Worm (Caenorhabditis elegans) whole organism, L4 larva: ENCODE results near the gene clec-40.

ENCODE experiments used
- Y75B8A.6 ChIP-seq: fragments of 200-800 bp; sonication (Bioruptor generic); IDR thresholded peaks from 2 replicates; pipeline ENCODE4 v1.3.6; 2022; ENCODE audit warnings: missing genetic modification reagents, missing genetic modification characterization, missing compliant biosample characterization
- ZK546.5 ChIP-seq, 2 experiments: sonication (generic microtip); optimal IDR thresholded peaks; 2 replicates each; lab custom pipeline; 2017; ENCODE audit warnings: missing biosample characterization in 2 of 2, missing genetic modification characterization in 2 of 2
- aly-2 ChIP-seq: sonication (generic microtip); optimal IDR thresholded peaks from 2 replicates; lab custom pipeline; 2018; ENCODE audit warnings: missing biosample characterization, missing genetic modification characterization
- ama-1 ChIP-seq: fragments of 150-350 bp; optimal IDR thresholded peaks from 2 replicates; lab custom pipeline; 2014; ENCODE audit warnings: inconsistent platforms, mixed read lengths
- ceh-28 ChIP-seq: fragments of 150-350 bp; optimal IDR thresholded peaks from 2 replicates; lab custom pipeline; 2014; ENCODE audit warnings: missing biosample characterization, missing genetic modification reagents, missing genetic modification characterization
- ceh-32 ChIP-seq: sonication (generic microtip); optimal IDR thresholded peaks from 2 replicates; lab custom pipeline; 2016; ENCODE audit warnings: mild to moderate bottlenecking, missing genetic modification characterization, missing compliant biosample characterization; ENCODE audit not compliant: poor library complexity
- ceh-82 ChIP-seq: sonication (generic microtip); optimal IDR thresholded peaks from 2 replicates; lab custom pipeline; 2017; ENCODE audit warnings: missing biosample characterization, missing genetic modification characterization
- daf-19 ChIP-seq: fragments of 200-800 bp; sonication (Bioruptor generic); conservative IDR thresholded peaks from 2 replicates; pipeline ENCODE4 v1.3.6; 2022; ENCODE audit warnings: missing genetic modification characterization, missing compliant biosample characterization
- daf-8 ChIP-seq: fragments of 200-800 bp; sonication (Bioruptor generic); IDR thresholded peaks from 2 replicates; pipeline ENCODE4 v1.3.6; 2022; ENCODE audit warnings: missing genetic modification characterization, missing compliant biosample characterization
- dmd-8 ChIP-seq: fragments of 200-800 bp; sonication (Bioruptor generic); IDR thresholded peaks from 2 replicates; pipeline ENCODE4 v1.3.6; 2022; ENCODE audit warnings: missing genetic modification characterization, missing compliant biosample characterization
- dpl-1 ChIP-seq: fragments of 150-350 bp; optimal IDR thresholded peaks from 2 replicates; lab custom pipeline; 2014; ENCODE audit warnings: missing biosample characterization, missing genetic modification reagents, missing genetic modification characterization
- duxl-1 ChIP-seq: sonication (generic microtip); optimal IDR thresholded peaks from 2 replicates; lab custom pipeline; 2016; ENCODE audit warnings: mild to moderate bottlenecking, missing genetic modification characterization, moderate library complexity, missing compliant biosample characterization; ENCODE audit not compliant: poor library complexity
- dve-1 ChIP-seq: sonication (generic microtip); optimal IDR thresholded peaks from 2 replicates; lab custom pipeline; 2017; ENCODE audit warnings: antibody characterized with exemption, mild to moderate bottlenecking, missing genetic modification characterization, missing compliant biosample characterization; ENCODE audit not compliant: insufficient read depth
- fkh-10 ChIP-seq: fragments of 150-350 bp; optimal IDR thresholded peaks from 2 replicates; lab custom pipeline; 2014; ENCODE audit warnings: missing biosample characterization, missing genetic modification reagents, missing genetic modification characterization
- gei-8 ChIP-seq: fragments of 200-800 bp; sonication (Bioruptor generic); optimal IDR thresholded peaks from 2 replicates; lab custom pipeline; 2018; ENCODE audit warnings: mild to moderate bottlenecking, missing genetic modification characterization, missing compliant biosample characterization
- hmg-1.1 ChIP-seq: fragments of 200-800 bp; sonication (Bioruptor generic); IDR thresholded peaks from 2 replicates; pipeline ENCODE4 v1.3.6; 2022; ENCODE audit warnings: missing genetic modification reagents, missing genetic modification characterization, missing compliant biosample characterization
- lin-1 ChIP-seq: fragments of 200-800 bp; sonication (Bioruptor generic); IDR thresholded peaks from 2 replicates; pipeline ENCODE4 v1.3.6; 2022; ENCODE audit warnings: missing genetic modification reagents, missing genetic modification characterization, missing compliant biosample characterization
- lin-39 ChIP-seq: fragments of 150-350 bp; optimal IDR thresholded peaks from 2 replicates; lab custom pipeline; 2014; ENCODE audit warnings: missing biosample characterization, missing genetic modification reagents, missing genetic modification characterization
- lir-3 ChIP-seq: sonication (generic microtip); optimal IDR thresholded peaks from 2 replicates; lab custom pipeline; 2016; ENCODE audit warnings: mild to moderate bottlenecking, missing genetic modification characterization, missing compliant biosample characterization
- lsy-2 ChIP-seq, 2 experiments: fragments of 150-350 bp in 1 of 2; sonication (generic microtip) in 1 of 2; optimal IDR thresholded peaks; 2 replicates each; lab custom pipeline; 2014 to 2017; ENCODE audit warnings: missing biosample characterization in 2 of 2, missing genetic modification characterization in 2 of 2
- madf-5 ChIP-seq, 2 experiments: fragments of 200-800 bp; sonication (Bioruptor generic); IDR thresholded peaks; 2 replicates each; pipeline ENCODE4 v1.3.6; 2022; ENCODE audit warnings: missing compliant biosample characterization in 2 of 2, missing genetic modification characterization in 2 of 2
- mxl-2 ChIP-seq: fragments of 200-800 bp; sonication (Bioruptor generic); conservative IDR thresholded peaks from 2 replicates; pipeline ENCODE4 v1.3.6; 2022; ENCODE audit warnings: missing genetic modification reagents, missing genetic modification characterization, missing compliant biosample characterization
- mxl-3 ChIP-seq: fragments of 200-800 bp; sonication (Bioruptor generic); optimal IDR thresholded peaks from 2 replicates; lab custom pipeline; 2018; ENCODE audit warnings: mild to moderate bottlenecking, missing genetic modification characterization, missing compliant biosample characterization
- nhr-237 ChIP-seq: sonication (generic microtip); optimal IDR thresholded peaks from 2 replicates; lab custom pipeline; 2017; ENCODE audit warnings: missing biosample characterization, missing genetic modification characterization
- nhr-48 ChIP-seq: sonication (generic microtip); optimal IDR thresholded peaks from 2 replicates; lab custom pipeline; 2016; ENCODE audit warnings: mild to moderate bottlenecking, missing genetic modification characterization, missing compliant biosample characterization
- nhr-6 ChIP-seq: fragments of 150-350 bp; optimal IDR thresholded peaks from 2 replicates; lab custom pipeline; 2014; ENCODE audit warnings: missing biosample characterization, missing genetic modification characterization
- snpc-4 ChIP-seq: fragments of 150-350 bp; optimal IDR thresholded peaks from 2 replicates; lab custom pipeline; 2014; ENCODE audit warnings: missing biosample characterization, missing genetic modification characterization
- tag-97 ChIP-seq: fragments of 200-800 bp; sonication (Bioruptor generic); IDR thresholded peaks from 2 replicates; pipeline ENCODE4 v1.3.6; 2022; ENCODE audit warnings: missing genetic modification characterization, missing compliant biosample characterization
- unc-130 ChIP-seq: sonication (generic microtip); optimal IDR thresholded peaks from 2 replicates; lab custom pipeline; 2016; ENCODE audit warnings: missing genetic modification reagents, missing genetic modification characterization, missing compliant biosample characterization
- unc-39 ChIP-seq: sonication (generic microtip); optimal IDR thresholded peaks from 2 replicates; lab custom pipeline; 2017; ENCODE audit warnings: missing biosample characterization, missing genetic modification characterization
- unc-62 ChIP-seq, 3 experiments: fragments of 150-350 bp in 1 of 3; sonication (generic microtip); optimal IDR thresholded peaks in 2 of 3; peaks in 1 of 3; 1 replicate in 1 of 3; 2 replicates in 2 of 3; lab custom pipeline; 2014 to 2017; ENCODE audit warnings: missing biosample characterization in 3 of 3, missing genetic modification characterization in 3 of 3, missing genetic modification reagents in 3 of 3, missing genotype in 1 of 3
- vab-7 ChIP-seq: fragments of 200-800 bp; sonication (Bioruptor generic); IDR thresholded peaks from 2 replicates; pipeline ENCODE4 v1.3.6; 2022; ENCODE audit warnings: missing genetic modification reagents, missing genetic modification characterization, missing compliant biosample characterization
- zfp-2 ChIP-seq: sonication (generic microtip); optimal IDR thresholded peaks from 2 replicates; lab custom pipeline; 2016; ENCODE audit warnings: mild to moderate bottlenecking, missing genetic modification characterization, missing compliant biosample characterization

Gene clec-40

ce11 chrV:16880054-16880453 is 39.2 kb upstream of the clec-40 start, which contains the start of gene F09C6.3:
Gene F09C6.3, minus strand, starts transcription at chrV:16880154.
- TF ChIP-seq nhr-237 (tag; lab: Kevin White, UChicago) = no peak
- TF ChIP-seq tag-97 (GFP tag; lab: Robert Waterston, UW) = no peak
- TF ChIP-seq ceh-82 (tag; lab: Kevin White, UChicago) = no peak
- TF ChIP-seq zfp-2 = no peak
- TF ChIP-seq mxl-2 = no peak
- TF ChIP-seq nhr-48 (tag; lab: Kevin White, UChicago) = no peak

ce11 chrV:16879532-16879931 is 38.7 kb upstream of the clec-40 start:
- no peak for TF ChIP-seq dmd-8 (GFP tag; lab: Robert Waterston, UW)
- TF ChIP-seq unc-62 (GFP tag; optimal IDR thresholded peaks at IDR 0.05 in 1 of 2; lab: Kevin White, UChicago) = peak in 1 of 2 experiments; percentile 94
- no peak for TF ChIP-seq unc-62 (tag; optimal IDR thresholded peaks at IDR 0.05; lab: Kevin White, UChicago)
- TF ChIP-seq aly-2 (tag; lab: Kevin White, UChicago) = no peak
- no peak for TF ChIP-seq fkh-10

ce11 chrV:16874966-16875365 is 34.1 kb upstream of the clec-40 start, which contains the start of gene F49A5.10:
Gene F49A5.10, plus strand, starts transcription at chrV:16875266.
- TF ChIP-seq daf-8 (GFP tag; lab: Robert Waterston, UW) (no peak), hmg-1.1 (no peak), mxl-3 (GFP tag; lab: Kevin White, UChicago) (no peak), unc-39 (no peak), ZK546.5 (tag; optimal IDR thresholded peaks at IDR 0.05; lab: Kevin White, UChicago) (no peak), ceh-28 (no peak), dpl-1 (no peak), nhr-6 (tag; lab: Kevin White, UChicago) (no peak), dve-1 (tag; lab: Kevin White, UChicago) (no peak), lir-3 (no peak), tag-97 (GFP tag; lab: Robert Waterston, UW) (no peak), vab-7 (no peak), gei-8 (GFP tag; lab: Kevin White, UChicago) (no peak), daf-19 (GFP tag; lab: Robert Waterston, UW) (no peak), nhr-48 (tag; lab: Kevin White, UChicago) (no peak), lsy-2 (tag; optimal IDR thresholded peaks at IDR 0.05; lab: Kevin White, UChicago) (no peak), duxl-1 (tag; lab: Kevin White, UChicago) (no peak), lin-1 (GFP tag; lab: Robert Waterston, UW) (no peak), ama-1 (no peak)
- TF ChIP-seq, all 104 proteins: peak for 0

- TF ChIP-seq duxl-1 (tag; lab: Kevin White, UChicago) (no peak), unc-62 (GFP tag; optimal IDR thresholded peaks at IDR 0.05 in 1 of 2; lab: Kevin White, UChicago) (peak in 1 of 2 experiments; percentile 28), unc-62 (tag; optimal IDR thresholded peaks at IDR 0.05; lab: Kevin White, UChicago) (no peak)
Observed at ce11 chrV:16873642-16874041, 32.8 kb upstream of the clec-40 start, which contains the start of gene srw-23. Gene srw-23, plus strand, starts transcription at chrV:16873942.

ce11 chrV:16871387-16871786 is 30.5 kb upstream of the clec-40 start, which contains the start of gene thn-4:
Gene thn-4, minus strand, starts transcription at chrV:16871487.
- TF ChIP-seq Y75B8A.6 (no peak), unc-130 (GFP tag; lab: Kevin White, UChicago) (no peak), madf-5 (GFP tag; IDR thresholded peaks at IDR 0.05; lab: Robert Waterston, UW) (no peak), snpc-4 (tag; lab: Kevin White, UChicago) (no peak)

ce11 chrV:16869740-16870139 is 28.9 kb upstream of the clec-40 start, which contains the start of gene clec-33:
Gene clec-33, minus strand, starts transcription at chrV:16869840.
- TF ChIP-seq lin-39 (no peak), dmd-8 (GFP tag; lab: Robert Waterston, UW) (no peak), ceh-32 (tag; lab: Kevin White, UChicago) (no peak)
